Fruit fly (Drosophila melanogaster) whole organism, wandering third instar larva: Measurements from ENCODE around the gene CG3104.

Experiments
- Jra ChIP-seq: sonication (Bioruptor generic); optimal IDR thresholded peaks from 2 replicates; lab custom pipeline; 2016; ENCODE audit warnings: missing biosample characterization, missing genetic modification characterization
- fru ChIP-seq: fragments of 200-800 bp; sonication (Bioruptor generic); optimal IDR thresholded peaks from 3 replicates; lab custom pipeline; 2016; ENCODE audit warnings: missing biosample characterization, mild to moderate bottlenecking, missing genetic modification characterization
- h ChIP-seq: fragments of 200-800 bp; sonication (Bioruptor generic); optimal IDR thresholded peaks from 3 replicates; lab custom pipeline; 2016; ENCODE audit warnings: missing biosample characterization, mild to moderate bottlenecking, missing genetic modification characterization
- psq ChIP-seq: fragments of 200-800 bp; sonication (Bioruptor generic); optimal IDR thresholded peaks from 3 replicates; lab custom pipeline; 2017; ENCODE audit warnings: missing biosample characterization, mild to moderate bottlenecking, missing genetic modification characterization, moderate library complexity
- woc ChIP-seq: sonication (Bioruptor generic); optimal IDR thresholded peaks from 2 replicates; lab custom pipeline; 2016; ENCODE audit warnings: missing biosample characterization, mild to moderate bottlenecking, missing genetic modification characterization

- TF ChIP-seq psq (no peak), woc (GFP tag; lab: Kevin White, UChicago) (no peak), Jra (GFP tag; lab: Kevin White, UChicago) (no peak), fru (GFP tag; lab: Kevin White, UChicago) (no peak), h (no peak)
These were observed 7.0 kb upstream of the CG3104 start for dm6 chr2L:2862621-2862962.
